Worm (Caenorhabditis elegans) whole organism, L2 larva: ENCODE results near the gene H06I04.3.

Experiments used
- C34F6.9 ChIP-seq: fragments of 150-350 bp; optimal IDR thresholded peaks from 2 replicates; lab custom pipeline; 2014; ENCODE audit warnings: missing biosample characterization, missing genetic modification characterization
- F13H6.1 ChIP-seq: sonication (generic microtip); optimal IDR thresholded peaks from 2 replicates; lab custom pipeline; 2016; ENCODE audit warnings: missing genetic modification characterization, missing compliant biosample characterization
- R02D3.7 ChIP-seq: fragments of 150-350 bp; optimal IDR thresholded peaks from 2 replicates; lab custom pipeline; 2014; ENCODE audit warnings: missing biosample characterization, missing genetic modification characterization
- Y55F3AM.14 ChIP-seq: fragments of 200-800 bp; sonication (Bioruptor generic); optimal IDR thresholded peaks from 2 replicates; lab custom pipeline; 2018; ENCODE audit warnings: mild to moderate bottlenecking, missing genetic modification characterization, missing compliant biosample characterization
- ZK546.5 ChIP-seq: sonication (generic microtip); optimal IDR thresholded peaks from 2 replicates; lab custom pipeline; 2017; ENCODE audit warnings: missing biosample characterization, missing genetic modification characterization
- alr-1 ChIP-seq: fragments of 150-350 bp; optimal IDR thresholded peaks from 2 replicates; lab custom pipeline; 2014; ENCODE audit warnings: missing biosample characterization, missing genetic modification characterization
- aly-2 ChIP-seq: fragments of 150-350 bp; optimal IDR thresholded peaks from 2 replicates; lab custom pipeline; 2014; ENCODE audit warnings: missing biosample characterization, missing genetic modification characterization
- ama-1 ChIP-seq: fragments of 150-350 bp; optimal IDR thresholded peaks from 2 replicates; lab custom pipeline; 2018; ENCODE audit warnings: inconsistent platforms
- blmp-1 ChIP-seq: sonication (generic microtip); optimal IDR thresholded peaks from 2 replicates; lab custom pipeline; 2017; ENCODE audit warnings: missing genetic modification characterization, mild to moderate bottlenecking, missing compliant biosample characterization, antibody characterized with exemption, moderate library complexity; ENCODE audit not compliant: insufficient read depth
- ceh-16 ChIP-seq: fragments of 150-350 bp; optimal IDR thresholded peaks from 2 replicates; lab custom pipeline; 2014; ENCODE audit warnings: missing biosample characterization, missing genetic modification characterization
- ceh-82 ChIP-seq: fragments of 150-350 bp; optimal IDR thresholded peaks from 2 replicates; lab custom pipeline; 2014; ENCODE audit warnings: missing biosample characterization, missing genetic modification characterization
- crh-2 ChIP-seq: sonication (generic microtip); optimal IDR thresholded peaks from 2 replicates; lab custom pipeline; 2017; ENCODE audit warnings: missing biosample characterization, missing genetic modification characterization
- dmd-4 ChIP-seq: sonication (generic microtip); optimal IDR thresholded peaks from 2 replicates; lab custom pipeline; 2017; ENCODE audit warnings: missing biosample characterization, missing genetic modification characterization
- egl-27 ChIP-seq: sonication (generic microtip); optimal IDR thresholded peaks from 3 replicates; lab custom pipeline; 2017; ENCODE audit warnings: missing biosample characterization, missing genetic modification reagents, missing genetic modification characterization
- elt-1 ChIP-seq: fragments of 150-350 bp; optimal IDR thresholded peaks from 2 replicates; lab custom pipeline; 2014; ENCODE audit warnings: missing biosample characterization, missing genetic modification characterization
- elt-3 ChIP-seq: sonication (generic microtip); optimal IDR thresholded peaks from 2 replicates; lab custom pipeline; 2017; ENCODE audit warnings: missing biosample characterization, missing genetic modification characterization
- fos-1 ChIP-seq: fragments of 150-350 bp; optimal IDR thresholded peaks from 2 replicates; lab custom pipeline; 2014; ENCODE audit warnings: missing biosample characterization, missing genetic modification characterization
- gmeb-1 ChIP-seq: fragments of 150-350 bp; optimal IDR thresholded peaks from 2 replicates; lab custom pipeline; 2014; ENCODE audit warnings: missing biosample characterization, missing genetic modification characterization
- lin-11 ChIP-seq: fragments of 150-350 bp; sonication (generic microtip); optimal IDR thresholded peaks from 2 replicates; lab custom pipeline; 2014; ENCODE audit warnings: missing biosample characterization, missing genetic modification characterization, inconsistent platforms, mixed read lengths
- lin-13 ChIP-seq: fragments of 150-350 bp; optimal IDR thresholded peaks from 2 replicates; lab custom pipeline; 2014; ENCODE audit warnings: missing biosample characterization, missing genetic modification reagents, missing genetic modification characterization
- lin-39 ChIP-seq: fragments of 150-350 bp; optimal IDR thresholded peaks from 2 replicates; lab custom pipeline; 2014; ENCODE audit warnings: missing biosample characterization, missing genetic modification reagents, missing genetic modification characterization
- lsy-2 ChIP-seq, 2 experiments: fragments of 150-350 bp in 1 of 2; sonication (generic microtip) in 1 of 2; optimal IDR thresholded peaks; 2 replicates each; lab custom pipeline; 2014 to 2017; ENCODE audit warnings: missing biosample characterization in 2 of 2, missing genetic modification characterization in 2 of 2
- mab-5 ChIP-seq: fragments of 150-350 bp; optimal IDR thresholded peaks from 2 replicates; lab custom pipeline; 2014; ENCODE audit warnings: missing biosample characterization, missing genetic modification characterization
- mdl-1 ChIP-seq, 2 experiments: fragments of 150-350 bp in 1 of 2; sonication (generic microtip) in 1 of 2; optimal IDR thresholded peaks; 2 replicates each; lab custom pipeline; 2017; ENCODE audit warnings: missing biosample characterization in 2 of 2, missing genetic modification characterization in 2 of 2
- nhr-10 ChIP-seq: sonication (generic microtip); optimal IDR thresholded peaks from 2 replicates; lab custom pipeline; 2017; ENCODE audit warnings: missing biosample characterization, missing genetic modification characterization
- nhr-11 ChIP-seq: fragments of 150-350 bp; optimal IDR thresholded peaks from 2 replicates; lab custom pipeline; 2014; ENCODE audit warnings: missing biosample characterization, missing genetic modification characterization
- nhr-12 ChIP-seq: fragments of 150-350 bp; optimal IDR thresholded peaks from 2 replicates; lab custom pipeline; 2014; ENCODE audit warnings: missing biosample characterization, missing genetic modification characterization
- nhr-129 ChIP-seq: fragments of 150-350 bp; optimal IDR thresholded peaks from 2 replicates; lab custom pipeline; 2014; ENCODE audit warnings: missing biosample characterization, missing genetic modification characterization
- nhr-21 ChIP-seq: fragments of 150-350 bp; optimal IDR thresholded peaks from 2 replicates; lab custom pipeline; 2014; ENCODE audit warnings: missing biosample characterization, missing genetic modification characterization
- nhr-23 ChIP-seq: fragments of 150-350 bp; optimal IDR thresholded peaks from 2 replicates; lab custom pipeline; 2014; ENCODE audit warnings: missing biosample characterization, missing genetic modification reagents, missing genetic modification characterization
- nhr-237 ChIP-seq: fragments of 150-350 bp; optimal IDR thresholded peaks from 2 replicates; lab custom pipeline; 2014; ENCODE audit warnings: missing biosample characterization, missing genetic modification characterization
- nhr-25 ChIP-seq: fragments of 150-350 bp; sonication (generic microtip); optimal IDR thresholded peaks from 3 replicates; lab custom pipeline; 2014; ENCODE audit warnings: missing biosample characterization, missing genetic modification characterization
- nhr-6 ChIP-seq: fragments of 150-350 bp; optimal IDR thresholded peaks from 2 replicates; lab custom pipeline; 2014; ENCODE audit warnings: missing biosample characterization, missing genetic modification characterization
- nhr-77 ChIP-seq: fragments of 150-350 bp; optimal IDR thresholded peaks from 2 replicates; lab custom pipeline; 2014; ENCODE audit warnings: missing biosample characterization, missing genetic modification characterization
- peb-1 ChIP-seq: fragments of 150-350 bp; optimal IDR thresholded peaks from 2 replicates; lab custom pipeline; 2014; ENCODE audit warnings: missing biosample characterization, missing genetic modification characterization
- sem-4 ChIP-seq: fragments of 150-350 bp; optimal IDR thresholded peaks from 2 replicates; lab custom pipeline; 2014; ENCODE audit warnings: missing biosample characterization, missing genetic modification reagents, missing genetic modification characterization
- skn-1 ChIP-seq: sonication (generic microtip); optimal IDR thresholded peaks from 2 replicates; lab custom pipeline; 2017; ENCODE audit warnings: missing biosample characterization, missing genetic modification characterization
- sma-3 ChIP-seq: sonication (generic microtip); optimal IDR thresholded peaks from 2 replicates; lab custom pipeline; 2016; ENCODE audit warnings: missing genetic modification reagents, missing genetic modification characterization, missing compliant biosample characterization
- sma-9 ChIP-seq, 2 experiments: fragments of 150-350 bp in 1 of 2; sonication (generic microtip) in 1 of 2; optimal IDR thresholded peaks; 2 replicates each; lab custom pipeline; 2014 to 2016; ENCODE audit warnings: missing genetic modification characterization in 2 of 2, mild to moderate bottlenecking in 1 of 2, missing biosample characterization in 1 of 2, missing compliant biosample characterization in 1 of 2, missing genetic modification reagents in 1 of 2, moderate library complexity in 1 of 2
- snpc-4 ChIP-seq: fragments of 150-350 bp; optimal IDR thresholded peaks from 2 replicates; lab custom pipeline; 2014; ENCODE audit warnings: missing biosample characterization, missing genetic modification characterization
- unc-39 ChIP-seq: fragments of 150-350 bp; optimal IDR thresholded peaks from 2 replicates; lab custom pipeline; 2014; ENCODE audit warnings: missing biosample characterization, missing genetic modification characterization
- unc-55 ChIP-seq: fragments of 150-350 bp; sonication (generic microtip); optimal IDR thresholded peaks from 3 replicates; lab custom pipeline; 2014; ENCODE audit warnings: missing biosample characterization, missing genetic modification reagents, missing genetic modification characterization
- unc-62 ChIP-seq: fragments of 150-350 bp; optimal IDR thresholded peaks from 2 replicates; lab custom pipeline; 2014; ENCODE audit warnings: missing biosample characterization, missing genetic modification reagents, missing genetic modification characterization
- zag-1 ChIP-seq: fragments of 150-350 bp; optimal IDR thresholded peaks from 2 replicates; lab custom pipeline; 2014; ENCODE audit warnings: missing biosample characterization, missing genetic modification characterization
- ztf-1 ChIP-seq: fragments of 200-800 bp; sonication (Bioruptor generic); conservative IDR thresholded peaks from 2 replicates; pipeline ENCODE4 v1.3.6; 2022; ENCODE audit warnings: missing genetic modification characterization, missing compliant biosample characterization
- ztf-11 ChIP-seq: sonication (generic microtip); optimal IDR thresholded peaks from 2 replicates; lab custom pipeline; 2017; ENCODE audit warnings: missing biosample characterization, missing genetic modification characterization
- ztf-4 ChIP-seq: fragments of 150-350 bp; optimal IDR thresholded peaks from 2 replicates; lab custom pipeline; 2014; ENCODE audit warnings: missing biosample characterization, missing genetic modification characterization

H06I04.3 gene

DNA sequence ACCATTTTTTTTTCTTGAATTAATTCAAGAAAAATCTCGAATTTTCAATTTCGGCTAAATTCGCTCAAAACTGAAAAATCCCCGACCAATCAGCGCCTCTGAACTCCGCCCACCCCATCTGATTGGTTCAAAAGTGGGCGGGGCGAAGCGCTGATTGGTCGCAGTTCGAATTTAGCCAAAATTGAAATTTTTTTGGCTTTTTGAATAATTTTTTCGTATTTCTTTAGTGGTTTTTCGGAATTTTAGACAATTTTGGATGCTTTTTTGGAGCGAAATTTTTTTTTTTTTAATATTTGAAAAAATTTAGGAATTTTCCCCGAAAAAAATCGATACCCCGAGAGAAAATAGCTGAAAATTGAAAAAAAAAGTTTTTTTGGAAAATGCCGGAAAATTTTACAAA lies 36.4 kb upstream of the H06I04.3 start:
- TF ChIP-seq gmeb-1 (tag; lab: Kevin White, UChicago) (no peak), elt-1 (tag; lab: Kevin White, UChicago) (no peak), nhr-12 (tag; lab: Kevin White, UChicago) (no peak), mdl-1 (tag; optimal IDR thresholded peaks at IDR 0.05; lab: Kevin White, UChicago) (no peak), blmp-1 (tag; lab: Kevin White, UChicago) (no peak), ZK546.5 (tag; lab: Kevin White, UChicago) (no peak), ama-1 (lab: Kevin White, UChicago) (no peak), Y55F3AM.14 (GFP tag; lab: Kevin White, UChicago) (no peak), sem-4 (tag; lab: Kevin White, UChicago) (no peak), nhr-237 (no peak), nhr-6 (no peak), unc-39 (tag; lab: Kevin White, UChicago) (no peak), sma-9 (GFP tag; optimal IDR thresholded peaks at IDR 0.05; lab: Kevin White, UChicago) (no peak), sma-9 (tag; optimal IDR thresholded peaks at IDR 0.05; lab: Kevin White, UChicago) (no peak)

DNA sequence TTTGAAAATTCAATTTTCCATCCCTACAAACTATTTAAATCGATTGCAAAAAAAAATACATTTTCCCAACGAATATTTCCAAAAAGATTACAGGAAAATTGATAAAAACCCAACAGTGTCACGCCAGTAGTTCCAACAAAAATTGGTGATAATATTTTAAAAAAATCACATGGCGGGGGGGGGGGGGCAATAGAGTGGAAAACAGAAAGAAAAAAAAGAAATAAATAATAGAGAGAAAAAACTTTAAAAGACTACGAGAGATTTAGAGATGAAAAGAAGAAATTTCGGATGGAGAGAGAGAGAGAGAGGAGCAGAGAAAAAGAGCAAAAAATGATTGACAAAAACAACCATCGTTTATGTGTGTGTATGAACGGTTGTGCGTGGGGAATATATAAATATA lies 35.9 kb upstream of the H06I04.3 start:
- no peak for TF ChIP-seq fos-1 (tag; lab: Kevin White, UChicago)
- TF ChIP-seq dmd-4 (tag; lab: Kevin White, UChicago) = no peak
- TF ChIP-seq gmeb-1 (tag; lab: Kevin White, UChicago) = no peak
- peak; percentile 0 for TF ChIP-seq sma-9 (GFP tag; optimal IDR thresholded peaks at IDR 0.05; lab: Kevin White, UChicago)
- TF ChIP-seq sma-9 (tag; optimal IDR thresholded peaks at IDR 0.05; lab: Kevin White, UChicago) = no peak
- peak in 1 of 2 experiments; percentile 10 for TF ChIP-seq lsy-2 (tag; optimal IDR thresholded peaks at IDR 0.05; lab: Kevin White, UChicago)
- peak; percentile 1 for TF ChIP-seq unc-55 (GFP tag; lab: Kevin White, UChicago)
- no peak for TF ChIP-seq sem-4 (tag; lab: Kevin White, UChicago)
- no peak for TF ChIP-seq crh-2 (tag; lab: Kevin White, UChicago)
- TF ChIP-seq C34F6.9 (tag; lab: Kevin White, UChicago) = peak; percentile 21

DNA sequence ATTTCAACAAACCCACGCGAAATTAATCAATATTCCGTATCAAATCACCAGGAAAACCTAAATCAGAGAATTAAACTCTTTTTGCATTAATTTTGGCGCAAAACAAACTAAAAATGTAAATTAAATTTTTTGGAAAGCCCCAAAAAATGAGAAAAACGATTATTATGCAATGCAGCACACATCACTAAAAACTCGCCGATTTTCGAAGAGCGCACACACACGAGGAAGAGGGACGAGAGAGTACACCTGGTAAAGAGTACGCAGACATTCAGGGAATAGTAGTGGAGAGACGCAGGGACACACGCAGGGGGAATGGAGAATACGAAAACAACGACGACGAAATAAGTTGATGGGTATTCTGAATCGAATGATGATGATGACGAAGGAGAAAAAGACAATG lies 34.3 kb upstream of the H06I04.3 start:
- no peak for TF ChIP-seq lin-39
- no peak for TF ChIP-seq lin-11
- no peak for TF ChIP-seq R02D3.7 (tag; lab: Kevin White, UChicago)
- TF ChIP-seq elt-3 (tag; lab: Kevin White, UChicago) = no peak
- TF ChIP-seq fos-1 (tag; lab: Kevin White, UChicago) = peak; percentile 39
- peak; percentile 60 for TF ChIP-seq nhr-25 (tag; lab: Kevin White, UChicago)
- peak; percentile 56 for TF ChIP-seq F13H6.1 (tag; lab: Kevin White, UChicago)
- TF ChIP-seq unc-39 (tag; lab: Kevin White, UChicago) = no peak
- TF ChIP-seq nhr-23 (tag; lab: Kevin White, UChicago) = no peak
- no peak for TF ChIP-seq ama-1 (lab: Kevin White, UChicago)
- no peak for TF ChIP-seq sma-3 (GFP tag; lab: Kevin White, UChicago)
- TF ChIP-seq nhr-12 (tag; lab: Kevin White, UChicago) = no peak
- no peak for TF ChIP-seq peb-1 (tag; lab: Kevin White, UChicago)
- TF ChIP-seq ztf-4 = no peak
- no peak for TF ChIP-seq nhr-10 (tag; lab: Kevin White, UChicago)
- peak; percentile 3 for TF ChIP-seq zag-1 (tag; lab: Kevin White, UChicago)
- no peak for TF ChIP-seq nhr-11 (tag; lab: Kevin White, UChicago)
- no peak for TF ChIP-seq elt-1 (tag; lab: Kevin White, UChicago)
- no peak for TF ChIP-seq dmd-4 (tag; lab: Kevin White, UChicago)
- peak; percentile 15 for TF ChIP-seq lin-13 (GFP tag; lab: Kevin White, UChicago)
- no peak for TF ChIP-seq unc-62 (GFP tag; lab: Kevin White, UChicago)
- no peak for TF ChIP-seq aly-2 (tag; lab: Kevin White, UChicago)
- TF ChIP-seq nhr-129 (tag; lab: Kevin White, UChicago) = peak; percentile 85
- peak; percentile 87 for TF ChIP-seq unc-55 (GFP tag; lab: Kevin White, UChicago)
- TF ChIP-seq ZK546.5 (tag; lab: Kevin White, UChicago) = no peak
- TF ChIP-seq sma-9 (GFP tag; optimal IDR thresholded peaks at IDR 0.05; lab: Kevin White, UChicago) = peak; percentile 76
- TF ChIP-seq sma-9 (tag; optimal IDR thresholded peaks at IDR 0.05; lab: Kevin White, UChicago) = no peak
- TF ChIP-seq C34F6.9 (tag; lab: Kevin White, UChicago) = peak; percentile 81
- no peak for TF ChIP-seq ceh-16 (tag; lab: Kevin White, UChicago)
- no peak for TF ChIP-seq snpc-4 (tag; lab: Kevin White, UChicago)
- TF ChIP-seq mab-5 (tag; lab: Kevin White, UChicago) = no peak
- peak; percentile 35 to 75 for TF ChIP-seq lsy-2 (tag; optimal IDR thresholded peaks at IDR 0.05; lab: Kevin White, UChicago)
- TF ChIP-seq egl-27 (tag; lab: Kevin White, UChicago) = peak; percentile 32
- TF ChIP-seq ceh-82 (tag; lab: Kevin White, UChicago) = no peak
- peak; percentile 34 for TF ChIP-seq gmeb-1 (tag; lab: Kevin White, UChicago)
- no peak for TF ChIP-seq alr-1
- no peak for TF ChIP-seq sem-4 (tag; lab: Kevin White, UChicago)
- peak; percentile 81 to 86 for TF ChIP-seq mdl-1 (tag; optimal IDR thresholded peaks at IDR 0.05; lab: Kevin White, UChicago)
- no peak for TF ChIP-seq ztf-1 (GFP tag; lab: Robert Waterston, UW)
- no peak for TF ChIP-seq nhr-77
- no peak for TF ChIP-seq skn-1 (tag; lab: Kevin White, UChicago)
- TF ChIP-seq ztf-11 (tag; lab: Kevin White, UChicago) = no peak
- peak; percentile 27 for TF ChIP-seq nhr-6
- TF ChIP-seq nhr-237 = no peak
- TF ChIP-seq nhr-21 (tag; lab: Kevin White, UChicago) = no peak
